Worm (Caenorhabditis elegans): ENCODE results near the gene clc-22.

ce11 chrII:3975942-3976341, 19.9 kb downstream of the clc-22 start, which contains the start of gene dos-2:
- TF ChIP-seq him-1 (tag; optimal IDR thresholded peaks at IDR 0.05) (no peak), dao-5 (tag; optimal IDR thresholded peaks at IDR 0.05) (no peak)
